Worm (Caenorhabditis elegans) whole organism, early embryonic: ENCODE data around the gene nspg-6.

ENCODE experiments used
- F13C5.2 ChIP-seq: sonication (generic microtip); optimal IDR thresholded peaks from 2 replicates; lab custom pipeline; 2017; ENCODE audit warnings: mild to moderate bottlenecking, missing genetic modification characterization, inconsistent platforms, missing compliant biosample characterization
- ama-1 ChIP-seq: fragments of 150-350 bp; optimal IDR thresholded peaks from 2 replicates; lab custom pipeline; 2014
- tbx-11 ChIP-seq: fragments of 200-800 bp; sonication (Bioruptor generic); IDR thresholded peaks from 2 replicates; pipeline ENCODE4 v1.3.6; 2022; ENCODE audit warnings: missing genetic modification characterization, missing compliant biosample characterization

ce11 chrIII:7353871-7354270 is 39.1 kb upstream of the nspg-6 start, which contains the start of gene F08F8.9:
- no peak for TF ChIP-seq ama-1 (lab: Kevin White, UChicago)
- no peak for TF ChIP-seq tbx-11 (GFP tag; lab: Robert Waterston, UW)
- no peak for TF ChIP-seq F13C5.2
